Worm (Caenorhabditis elegans) whole organism, young adult: ENCODE results near the gene K03B8.8.
A peak's percentile ranks its signal among the peaks of the same experiment; 100 is the strongest.

Experiments
- B0019.2 ChIP-seq: fragments of 200-800 bp; sonication (Bioruptor generic); conservative IDR thresholded peaks from 2 replicates; pipeline ENCODE4 v1.3.6; 2022; ENCODE audit warnings: missing genetic modification reagents, missing genetic modification characterization, missing compliant biosample characterization
- B0336.3 ChIP-seq: fragments of 200-800 bp; sonication (Bioruptor generic); IDR thresholded peaks from 2 replicates; pipeline ENCODE4 v1.3.6; 2022; ENCODE audit warnings: missing genetic modification characterization, missing compliant biosample characterization
- C06A6.2 ChIP-seq: fragments of 200-800 bp; sonication (Bioruptor generic); conservative IDR thresholded peaks from 2 replicates; pipeline ENCODE4 v1.3.6; 2022; ENCODE audit warnings: missing genetic modification characterization, missing compliant biosample characterization
- F33H1.4 ChIP-seq: fragments of 200-800 bp; sonication (Bioruptor generic); IDR thresholded peaks from 2 replicates; pipeline ENCODE4 v1.3.6; 2022; ENCODE audit warnings: missing genetic modification reagents, missing genetic modification characterization, missing compliant biosample characterization
- F37B4.10 ChIP-seq: fragments of 200-800 bp; sonication (Bioruptor generic); IDR thresholded peaks from 2 replicates; pipeline ENCODE4 v1.3.6; 2022; ENCODE audit warnings: missing genetic modification characterization, missing compliant biosample characterization
- F55B11.4 ChIP-seq: sonication (generic microtip); optimal IDR thresholded peaks from 2 replicates; lab custom pipeline; 2016; ENCODE audit warnings: missing compliant biosample characterization, missing genetic modification characterization, borderline replicate concordance; ENCODE audit not compliant: insufficient read depth
- F57C9.4 ChIP-seq: sonication (generic microtip); optimal IDR thresholded peaks from 2 replicates; lab custom pipeline; 2017; ENCODE audit warnings: mild to moderate bottlenecking, missing genetic modification characterization, missing compliant biosample characterization
- T07F8.4 ChIP-seq: sonication (generic microtip); optimal IDR thresholded peaks from 2 replicates; lab custom pipeline; 2016; ENCODE audit warnings: mild to moderate bottlenecking, missing genetic modification characterization, moderate library complexity, missing compliant biosample characterization
- Y53F4B.3 ChIP-seq: fragments of 200-800 bp; sonication (Bioruptor generic); IDR thresholded peaks from 2 replicates; pipeline ENCODE4 v1.3.6; 2022; ENCODE audit warnings: missing genetic modification reagents, missing genetic modification characterization, missing compliant biosample characterization
- Y53G8AR.9 ChIP-seq: fragments of 200-800 bp; sonication (Bioruptor generic); conservative IDR thresholded peaks from 2 replicates; pipeline ENCODE4 v1.3.6; 2022; ENCODE audit warnings: missing genetic modification reagents, missing genetic modification characterization, missing compliant biosample characterization
- Y95B8A.8 ChIP-seq: fragments of 200-800 bp; sonication (Bioruptor generic); IDR thresholded peaks from 2 replicates; pipeline ENCODE4 v1.3.6; 2022; ENCODE audit warnings: missing genetic modification reagents, missing genetic modification characterization, missing compliant biosample characterization
- ama-1 ChIP-seq, 3 experiments: fragments of 150-350 bp in 1 of 3; sonication (generic microtip) in 2 of 3; optimal IDR thresholded peaks; 2 replicates each; lab custom pipeline; 2014 to 2018; ENCODE audit warnings: missing biosample characterization in 2 of 3, missing genetic modification characterization in 2 of 3, missing genetic modification reagents in 2 of 3
- aptf-2 ChIP-seq: fragments of 200-800 bp; sonication (Bioruptor generic); conservative IDR thresholded peaks from 2 replicates; pipeline ENCODE4 v1.3.6; 2022; ENCODE audit warnings: missing genetic modification reagents, missing genetic modification characterization, missing compliant biosample characterization
- aptf-3 ChIP-seq: fragments of 200-800 bp; sonication (Bioruptor generic); IDR thresholded peaks from 2 replicates; pipeline ENCODE4 v1.3.6; 2022; ENCODE audit warnings: missing genetic modification characterization, missing compliant biosample characterization
- attf-5 ChIP-seq: fragments of 200-800 bp; sonication (Bioruptor generic); optimal IDR thresholded peaks from 2 replicates; lab custom pipeline; 2018; ENCODE audit warnings: mild to moderate bottlenecking, missing genetic modification characterization, missing compliant biosample characterization
- bed-2 ChIP-seq: fragments of 200-800 bp; sonication (Bioruptor generic); IDR thresholded peaks from 2 replicates; pipeline ENCODE4 v1.3.6; 2022; ENCODE audit warnings: missing genetic modification reagents, missing genetic modification characterization, missing compliant biosample characterization
- cebp-1 ChIP-seq, 2 experiments: fragments of 200-800 bp in 1 of 2; sonication (Bioruptor generic) in 1 of 2; sonication (generic microtip) in 1 of 2; IDR thresholded peaks in 1 of 2; optimal IDR thresholded peaks in 1 of 2; 2 replicates each; pipeline versions ENCODE4 v1.3.6 to Lab custom; 2017 to 2022; ENCODE audit warnings: missing compliant biosample characterization in 2 of 2, missing genetic modification characterization in 2 of 2, mild to moderate bottlenecking in 1 of 2, missing genetic modification reagents in 1 of 2, moderate library complexity in 1 of 2
- cebp-2 ChIP-seq: fragments of 200-800 bp; sonication (Bioruptor generic); IDR thresholded peaks from 2 replicates; pipeline ENCODE4 v1.3.6; 2022; ENCODE audit warnings: missing genetic modification characterization, missing compliant biosample characterization
- ceh-27 ChIP-seq: fragments of 200-800 bp; sonication (Bioruptor generic); optimal IDR thresholded peaks from 2 replicates; lab custom pipeline; 2018; ENCODE audit warnings: mild to moderate bottlenecking, missing genetic modification characterization, moderate library complexity, missing compliant biosample characterization
- ceh-58 ChIP-seq: fragments of 200-800 bp; sonication (Bioruptor generic); IDR thresholded peaks from 2 replicates; pipeline ENCODE4 v1.3.6; 2022; ENCODE audit warnings: missing genetic modification characterization, missing compliant biosample characterization
- chd-7 ChIP-seq: sonication (generic microtip); optimal IDR thresholded peaks from 2 replicates; lab custom pipeline; 2016; ENCODE audit warnings: mild to moderate bottlenecking, missing genetic modification characterization, moderate library complexity, missing compliant biosample characterization
- dox-1 ChIP-seq: fragments of 200-800 bp; sonication (Bioruptor generic); IDR thresholded peaks from 2 replicates; pipeline ENCODE4 v1.3.6; 2022; ENCODE audit warnings: missing genetic modification reagents, missing genetic modification characterization, missing compliant biosample characterization
- ets-4 ChIP-seq: fragments of 200-800 bp; sonication (Bioruptor generic); optimal IDR thresholded peaks from 2 replicates; lab custom pipeline; 2018; ENCODE audit warnings: mild to moderate bottlenecking, missing genetic modification characterization, missing compliant biosample characterization
- him-1 ChIP-seq: sonication (generic microtip); optimal IDR thresholded peaks from 2 replicates; lab custom pipeline; 2016; ENCODE audit warnings: missing genotype, missing genetic modification reagents, missing genetic modification characterization, missing compliant biosample characterization
- hmg-1.2 ChIP-seq: fragments of 200-800 bp; sonication (Bioruptor generic); IDR thresholded peaks from 2 replicates; pipeline ENCODE4 v1.3.6; 2022; ENCODE audit warnings: missing genetic modification reagents, missing genetic modification characterization, missing compliant biosample characterization
- let-526 ChIP-seq: fragments of 200-800 bp; sonication (Bioruptor generic); IDR thresholded peaks from 2 replicates; pipeline ENCODE4 v1.3.6; 2022; ENCODE audit warnings: missing genetic modification reagents, missing genetic modification characterization, missing compliant biosample characterization
- lin-26 ChIP-seq: fragments of 200-800 bp; sonication (Bioruptor generic); IDR thresholded peaks from 2 replicates; pipeline ENCODE4 v1.3.6; 2022; ENCODE audit warnings: missing genetic modification reagents, missing genetic modification characterization, missing compliant biosample characterization
- lin-35 ChIP-seq, 3 experiments: fragments of 150-350 bp in 2 of 3; sonication (generic microtip) in 1 of 3; optimal IDR thresholded peaks; 2 replicates each; lab custom pipeline; 2014 to 2018; ENCODE audit warnings: missing biosample characterization in 3 of 3, missing genetic modification characterization in 3 of 3, missing genetic modification reagents in 3 of 3
- lir-1 ChIP-seq: fragments of 200-800 bp; sonication (Bioruptor generic); conservative IDR thresholded peaks from 2 replicates; pipeline ENCODE4 v1.3.6; 2022; ENCODE audit warnings: missing genetic modification reagents, missing genetic modification characterization, missing compliant biosample characterization
- madf-10 ChIP-seq: sonication (generic microtip); optimal IDR thresholded peaks from 2 replicates; lab custom pipeline; 2016; ENCODE audit warnings: mild to moderate bottlenecking, missing genetic modification characterization, missing compliant biosample characterization
- mes-4 ChIP-seq: sonication (generic microtip); optimal IDR thresholded peaks from 2 replicates; lab custom pipeline; 2016; ENCODE audit warnings: missing genotype, missing genetic modification characterization, missing compliant biosample characterization
- nfya-1 ChIP-seq: sonication (generic microtip); optimal IDR thresholded peaks from 2 replicates; lab custom pipeline; 2017; ENCODE audit warnings: antibody characterized with exemption, missing compliant biosample characterization, missing genetic modification characterization, borderline replicate concordance; ENCODE audit not compliant: insufficient read depth
- nhr-80 ChIP-seq: sonication (generic microtip); optimal IDR thresholded peaks from 2 replicates; lab custom pipeline; 2016; ENCODE audit warnings: missing genetic modification characterization, missing compliant biosample characterization
- nhr-90 ChIP-seq: sonication (generic microtip); optimal IDR thresholded peaks from 2 replicates; lab custom pipeline; 2016; ENCODE audit warnings: missing genotype, mild to moderate bottlenecking, missing genetic modification characterization, missing compliant biosample characterization
- rec-8 ChIP-seq, 2 experiments: sonication (generic microtip); optimal IDR thresholded peaks; 2 replicates each; lab custom pipeline; 2016; ENCODE audit warnings: mild to moderate bottlenecking in 2 of 2, missing genetic modification characterization in 2 of 2, missing genetic modification reagents in 2 of 2, missing genotype in 2 of 2, missing biosample characterization in 1 of 2, missing compliant biosample characterization in 1 of 2, moderate library complexity in 1 of 2
- rpc-1 ChIP-seq, 2 experiments: fragments of 150-350 bp in 1 of 2; sonication (generic microtip) in 1 of 2; optimal IDR thresholded peaks; 2 replicates each; lab custom pipeline; 2014 to 2018; ENCODE audit warnings: missing biosample characterization in 1 of 2, missing genetic modification characterization in 1 of 2, missing genetic modification reagents in 1 of 2, missing genotype in 1 of 2
- sdz-38 ChIP-seq: sonication (generic microtip); optimal IDR thresholded peaks from 2 replicates; lab custom pipeline; 2016; ENCODE audit warnings: missing genotype, missing genetic modification characterization, missing compliant biosample characterization
- snpc-4 ChIP-seq, 5 experiments: fragments of 150-350 bp in 1 of 5; sonication (generic microtip) in 4 of 5; optimal IDR thresholded peaks; 2 replicates each; lab custom pipeline; 2014 to 2018; ENCODE audit warnings: missing genetic modification characterization in 5 of 5, missing biosample characterization in 3 of 5, antibody characterized with exemption in 2 of 5, mild to moderate bottlenecking in 2 of 5, missing compliant biosample characterization in 2 of 5, missing genotype in 2 of 5, moderate library complexity in 2 of 5, missing genetic modification reagents in 1 of 5
- tlf-1 ChIP-seq: fragments of 200-800 bp; sonication (Bioruptor generic); optimal IDR thresholded peaks from 2 replicates; lab custom pipeline; 2018; ENCODE audit warnings: mild to moderate bottlenecking, missing genetic modification characterization, missing compliant biosample characterization
- unc-62 ChIP-seq: fragments of 150-350 bp; optimal IDR thresholded peaks from 2 replicates; lab custom pipeline; 2014; ENCODE audit warnings: missing biosample characterization, missing genetic modification reagents, missing genetic modification characterization
- zfh-2 ChIP-seq: fragments of 200-800 bp; sonication (Bioruptor generic); conservative IDR thresholded peaks from 2 replicates; pipeline ENCODE4 v1.3.6; 2022; ENCODE audit warnings: missing genetic modification reagents, missing genetic modification characterization, missing compliant biosample characterization
- zim-3 ChIP-seq: sonication (generic microtip); optimal IDR thresholded peaks from 2 replicates; lab custom pipeline; 2017; ENCODE audit warnings: mild to moderate bottlenecking, missing genetic modification characterization, moderate library complexity, missing compliant biosample characterization
- ztf-22 ChIP-seq: fragments of 200-800 bp; sonication (Bioruptor generic); optimal IDR thresholded peaks from 2 replicates; lab custom pipeline; 2018; ENCODE audit warnings: mild to moderate bottlenecking, missing genetic modification characterization, moderate library complexity, missing compliant biosample characterization
- ztf-28 ChIP-seq: fragments of 200-800 bp; sonication (Bioruptor generic); IDR thresholded peaks from 2 replicates; pipeline ENCODE4 v1.3.6; 2022; ENCODE audit warnings: missing genetic modification reagents, missing genetic modification characterization, missing compliant biosample characterization
- ztf-3 ChIP-seq: fragments of 200-800 bp; sonication (Bioruptor generic); optimal IDR thresholded peaks from 2 replicates; lab custom pipeline; 2018; ENCODE audit warnings: mild to moderate bottlenecking, missing genetic modification characterization, missing compliant biosample characterization
- ztf-6 ChIP-seq: fragments of 200-800 bp; sonication (Bioruptor generic); IDR thresholded peaks from 2 replicates; pipeline ENCODE4 v1.3.6; 2022; ENCODE audit warnings: missing genetic modification reagents, missing genetic modification characterization, missing compliant biosample characterization

The K03B8.8 gene

DNA sequence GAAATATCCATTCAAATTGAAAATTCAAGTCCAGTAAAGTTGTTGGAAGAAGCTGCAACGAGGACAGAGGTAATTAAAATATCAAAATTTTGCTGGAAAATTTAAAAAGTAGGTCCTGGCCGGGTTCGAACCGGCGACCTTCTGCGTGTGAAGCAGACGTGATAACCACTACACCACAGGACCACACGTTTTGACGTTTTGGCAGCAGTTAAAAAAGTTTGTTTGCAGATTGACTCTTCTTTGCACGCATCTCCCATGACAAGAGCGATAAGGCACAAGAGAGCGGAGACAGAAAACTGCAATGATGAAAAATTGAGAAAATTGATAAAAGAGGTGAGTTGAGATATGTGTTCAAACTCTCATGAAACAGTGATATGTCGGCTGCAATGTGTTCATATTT, 1.3 kb upstream of the K03B8.8 start (continued):
- TF ChIP-seq B0336.3 (GFP tag; lab: Robert Waterston, UW): no peak; the same call in 1 of the 2 replicates
- TF ChIP-seq ztf-22 (GFP tag; lab: Kevin White, UChicago): no peak
- no peak for TF ChIP-seq F57C9.4
- no peak for TF ChIP-seq C06A6.2 (GFP tag; lab: Robert Waterston, UW)
- TF ChIP-seq Y95B8A.8 (GFP tag; lab: Robert Waterston, UW): no peak
- TF ChIP-seq nfya-1 (tag; lab: Kevin White, UChicago): no peak
- TF ChIP-seq ets-4: no peak
- no peak for TF ChIP-seq F55B11.4 (tag; lab: Kevin White, UChicago)
- TF ChIP-seq mes-4 (tag; lab: Kevin White, UChicago): no peak
- TF ChIP-seq F33H1.4 (GFP tag; lab: Robert Waterston, UW): peak; percentile 20; the same call in 1 of the 2 replicates
- TF ChIP-seq attf-5 (GFP tag; lab: Kevin White, UChicago): peak; percentile 37
- no peak for TF ChIP-seq aptf-2 (GFP tag; lab: Robert Waterston, UW)
- peak; percentile 32 for TF ChIP-seq chd-7 (tag; lab: Kevin White, UChicago)
- peak; percentile 90 for TF ChIP-seq dox-1 (GFP tag; lab: Robert Waterston, UW)
- peak; percentile 50; the same call in 1 of the 2 replicates for TF ChIP-seq Y53G8AR.9 (GFP tag; lab: Robert Waterston, UW)
- TF ChIP-seq T07F8.4 (tag; lab: Kevin White, UChicago): no peak
- no peak for TF ChIP-seq ztf-3 (GFP tag; lab: Kevin White, UChicago)
- TF ChIP-seq ztf-28 (GFP tag; lab: Robert Waterston, UW): 0 out of 2 replicates have a peak, but pooled peaks have one; percentile 25
- no peak for TF ChIP-seq let-526 (GFP tag; lab: Robert Waterston, UW)
- TF ChIP-seq bed-2 (GFP tag; lab: Robert Waterston, UW): no peak
- TF ChIP-seq hmg-1.2 (GFP tag; lab: Robert Waterston, UW): no peak; the same call in 1 of the 2 replicates
- TF ChIP-seq ceh-27 (GFP tag; lab: Kevin White, UChicago): peak; percentile 6
- no peak for TF ChIP-seq ceh-58 (GFP tag; lab: Robert Waterston, UW)
- no peak for TF ChIP-seq Y53F4B.3 (GFP tag; lab: Robert Waterston, UW)
- peak; percentile 83 for TF ChIP-seq him-1 (tag; lab: Kevin White, UChicago)
- TF ChIP-seq lin-26: peak; percentile 80
- no peak for TF ChIP-seq cebp-1 (GFP tag; IDR thresholded peaks at IDR 0.05; lab: Robert Waterston, UW)
- no peak for TF ChIP-seq cebp-1 (tag; optimal IDR thresholded peaks at IDR 0.05; lab: Kevin White, UChicago)
- peak in 1 of 2 experiments; percentile 63 for TF ChIP-seq rec-8 (tag; optimal IDR thresholded peaks at IDR 0.05; lab: Kevin White, UChicago)
- TF ChIP-seq rpc-1 (optimal IDR thresholded peaks at IDR 0.05; lab: Kevin White, UChicago): peak; percentile 64
- TF ChIP-seq rpc-1 (tag; optimal IDR thresholded peaks at IDR 0.05; lab: Kevin White, UChicago): peak; percentile 83
- no peak for TF ChIP-seq ama-1 (optimal IDR thresholded peaks at IDR 0.05; lab: Kevin White, UChicago)
- no peak for TF ChIP-seq ama-1 (GFP tag; optimal IDR thresholded peaks at IDR 0.05; lab: Kevin White, UChicago)
- TF ChIP-seq cebp-2: no peak
- no peak for TF ChIP-seq nhr-90 (tag; lab: Kevin White, UChicago)
- TF ChIP-seq F37B4.10 (GFP tag; lab: Robert Waterston, UW): no peak
- 0 out of 2 replicates have a peak, but pooled peaks have one; percentile 5 for TF ChIP-seq lir-1 (GFP tag; lab: Robert Waterston, UW)
- peak; percentile 60 for TF ChIP-seq nhr-80 (tag; lab: Kevin White, UChicago)
- TF ChIP-seq tlf-1: peak; percentile 39
- no peak for TF ChIP-seq madf-10
- TF ChIP-seq ztf-6 (GFP tag; lab: Robert Waterston, UW): no peak
- TF ChIP-seq sdz-38 (tag; lab: Kevin White, UChicago): no peak
- peak; percentile 17 for TF ChIP-seq zim-3
- no peak for TF ChIP-seq snpc-4 (GFP tag; optimal IDR thresholded peaks at IDR 0.05; lab: Kevin White, UChicago)
- TF ChIP-seq snpc-4 (tag; optimal IDR thresholded peaks at IDR 0.05; lab: Kevin White, UChicago): peak in 3 of 4 experiments; percentile 9 to 87 (median 73)
- TF ChIP-seq lin-35 (GFP tag; optimal IDR thresholded peaks at IDR 0.05; lab: Kevin White, UChicago): no peak
- TF ChIP-seq aptf-3 (GFP tag; lab: Robert Waterston, UW): no peak
- TF ChIP-seq unc-62 (GFP tag; lab: Kevin White, UChicago): no peak
- no peak for TF ChIP-seq B0019.2 (GFP tag; lab: Robert Waterston, UW)
- TF ChIP-seq zfh-2 (GFP tag; lab: Robert Waterston, UW): no peak
